Worm (Caenorhabditis elegans) whole organism, L1 larva: ENCODE measurements around the gene letm-1.
A peak's percentile ranks its signal among the peaks of the same experiment; 100 is the strongest.

Source experiments
- C16A3.4 ChIP-seq: fragments of 150-350 bp; optimal IDR thresholded peaks from 2 replicates; lab custom pipeline; 2014; ENCODE audit warnings: missing biosample characterization, missing genetic modification characterization
- Y116A8C.19 ChIP-seq: sonication (generic microtip); optimal IDR thresholded peaks from 2 replicates; lab custom pipeline; 2016; ENCODE audit warnings: missing compliant biosample characterization, missing genetic modification characterization, borderline replicate concordance
- aha-1 ChIP-seq: fragments of 150-350 bp; optimal IDR thresholded peaks from 2 replicates; lab custom pipeline; 2014; ENCODE audit warnings: missing biosample characterization, missing genetic modification characterization
- alr-1 ChIP-seq: fragments of 200-800 bp; sonication (Bioruptor generic); optimal IDR thresholded peaks from 2 replicates; lab custom pipeline; 2018; ENCODE audit warnings: borderline replicate concordance, mild to moderate bottlenecking, missing genetic modification characterization, missing compliant biosample characterization
- aly-2 ChIP-seq: fragments of 150-350 bp; optimal IDR thresholded peaks from 2 replicates; lab custom pipeline; 2014; ENCODE audit warnings: missing biosample characterization, missing genetic modification characterization
- blmp-1 ChIP-seq: fragments of 150-350 bp; optimal IDR thresholded peaks from 2 replicates; lab custom pipeline; 2014; ENCODE audit warnings: missing biosample characterization, missing genetic modification characterization
- ceh-82 ChIP-seq, 3 experiments: fragments of 150-350 bp in 1 of 3; sonication (generic microtip) in 2 of 3; optimal IDR thresholded peaks; 2 replicates each; lab custom pipeline; 2014 to 2017; ENCODE audit warnings: missing biosample characterization in 3 of 3, missing genetic modification characterization in 3 of 3
- ceh-88 ChIP-seq: fragments of 200-800 bp; sonication (Bioruptor generic); IDR thresholded peaks from 2 replicates; pipeline ENCODE4 v1.3.6; 2022; ENCODE audit warnings: missing genetic modification characterization, missing compliant biosample characterization
- ceh-90 ChIP-seq: sonication (generic microtip); optimal IDR thresholded peaks from 2 replicates; lab custom pipeline; 2016; ENCODE audit warnings: missing genetic modification characterization, missing compliant biosample characterization
- ces-1 ChIP-seq: fragments of 150-350 bp; optimal IDR thresholded peaks from 2 replicates; lab custom pipeline; 2014; ENCODE audit warnings: missing biosample characterization, missing genetic modification reagents, missing genetic modification characterization
- egl-27 ChIP-seq, 2 experiments: fragments of 150-350 bp in 1 of 2; sonication (generic microtip); optimal IDR thresholded peaks; 3 replicates each; lab custom pipeline; 2017 to 2018; ENCODE audit warnings: missing biosample characterization in 2 of 2, missing genetic modification characterization in 2 of 2, missing genetic modification reagents in 2 of 2
- elt-2 ChIP-seq: sonication (generic microtip); optimal IDR thresholded peaks from 2 replicates; lab custom pipeline; 2016; ENCODE audit warnings: missing genetic modification characterization, mild to moderate bottlenecking, inconsistent platforms, missing compliant biosample characterization, missing genetic modification reagents
- fkh-4 ChIP-seq: sonication (generic microtip); optimal IDR thresholded peaks from 2 replicates; lab custom pipeline; 2016; ENCODE audit warnings: missing compliant biosample characterization, missing genetic modification characterization, borderline replicate concordance
- fkh-8 ChIP-seq: sonication (generic microtip); optimal IDR thresholded peaks from 2 replicates; lab custom pipeline; 2016; ENCODE audit warnings: mild to moderate bottlenecking, missing genetic modification characterization, missing compliant biosample characterization
- hlh-17 ChIP-seq: fragments of 200-800 bp; sonication (Bioruptor generic); optimal IDR thresholded peaks from 2 replicates; lab custom pipeline; 2018; ENCODE audit warnings: missing genetic modification characterization, mild to moderate bottlenecking, missing compliant biosample characterization, moderate library complexity, borderline replicate concordance
- irx-1 ChIP-seq: sonication (generic microtip); optimal IDR thresholded peaks from 2 replicates; lab custom pipeline; 2016; ENCODE audit warnings: missing genetic modification characterization, missing compliant biosample characterization
- isw-1 ChIP-seq: fragments of 200-800 bp; sonication (Bioruptor generic); IDR thresholded peaks from 2 replicates; pipeline ENCODE4 v1.3.6; 2022; ENCODE audit warnings: missing genetic modification characterization, missing compliant biosample characterization
- jun-1 ChIP-seq: fragments of 150-350 bp; optimal IDR thresholded peaks from 2 replicates; lab custom pipeline; 2014; ENCODE audit warnings: missing biosample characterization, missing genetic modification reagents, missing genetic modification characterization
- lin-13 ChIP-seq: fragments of 150-350 bp; optimal IDR thresholded peaks from 2 replicates; lab custom pipeline; 2014; ENCODE audit warnings: missing biosample characterization, missing genetic modification reagents, missing genetic modification characterization
- lin-14 ChIP-seq: fragments of 200-800 bp; sonication (Bioruptor generic); optimal IDR thresholded peaks from 2 replicates; lab custom pipeline; 2018; ENCODE audit warnings: mild to moderate bottlenecking, missing genetic modification characterization, moderate library complexity, missing compliant biosample characterization
- mdl-1 ChIP-seq, 2 experiments: fragments of 150-350 bp; optimal IDR thresholded peaks; 2 replicates each; lab custom pipeline; 2014 to 2017; ENCODE audit warnings: missing biosample characterization in 2 of 2, missing genetic modification characterization in 2 of 2, inconsistent platforms in 1 of 2
- mef-2 ChIP-seq: fragments of 150-350 bp; optimal IDR thresholded peaks from 2 replicates; lab custom pipeline; 2014; ENCODE audit warnings: missing biosample characterization, missing genetic modification characterization
- mep-1 ChIP-seq: fragments of 150-350 bp; optimal IDR thresholded peaks from 2 replicates; lab custom pipeline; 2014; ENCODE audit warnings: missing biosample characterization, missing genetic modification characterization
- nhr-11 ChIP-seq: fragments of 150-350 bp; optimal IDR thresholded peaks from 2 replicates; lab custom pipeline; 2014; ENCODE audit warnings: missing biosample characterization, missing genetic modification characterization
- nhr-19 ChIP-seq: fragments of 200-800 bp; sonication (Bioruptor generic); conservative IDR thresholded peaks from 2 replicates; pipeline ENCODE4 v1.3.6; 2022; ENCODE audit warnings: missing genetic modification characterization, missing compliant biosample characterization
- nhr-20 ChIP-seq: sonication (generic microtip); optimal IDR thresholded peaks from 2 replicates; lab custom pipeline; 2016; ENCODE audit warnings: mild to moderate bottlenecking, missing genetic modification characterization, missing compliant biosample characterization
- nhr-237 ChIP-seq: fragments of 150-350 bp; optimal IDR thresholded peaks from 2 replicates; lab custom pipeline; 2014; ENCODE audit warnings: missing biosample characterization, missing genetic modification characterization
- nhr-84 ChIP-seq: sonication (generic microtip); optimal IDR thresholded peaks from 2 replicates; lab custom pipeline; 2017; ENCODE audit warnings: missing biosample characterization, missing genetic modification characterization
- nhr-85 ChIP-seq: sonication (generic microtip); peaks from one replicate; lab custom pipeline; 2016; ENCODE audit warnings: missing genetic modification characterization, inconsistent platforms, missing compliant biosample characterization
- nhr-90 ChIP-seq: sonication (generic microtip); optimal IDR thresholded peaks from 2 replicates; lab custom pipeline; 2016; ENCODE audit warnings: mild to moderate bottlenecking, missing genetic modification characterization, missing compliant biosample characterization; ENCODE audit not compliant: poor library complexity
- pax-3 ChIP-seq: fragments of 200-800 bp; sonication (Bioruptor generic); optimal IDR thresholded peaks from 2 replicates; lab custom pipeline; 2018; ENCODE audit warnings: mild to moderate bottlenecking, missing genetic modification characterization, moderate library complexity, missing compliant biosample characterization
- pqm-1 ChIP-seq: sonication (generic microtip); optimal IDR thresholded peaks from 3 replicates; lab custom pipeline; 2017; ENCODE audit warnings: missing biosample characterization, missing genetic modification characterization
- rnt-1 ChIP-seq: sonication (generic microtip); optimal IDR thresholded peaks from 2 replicates; lab custom pipeline; 2016; ENCODE audit warnings: mild to moderate bottlenecking, missing genetic modification characterization, moderate library complexity, missing compliant biosample characterization
- snpc-4 ChIP-seq: fragments of 150-350 bp; optimal IDR thresholded peaks from 2 replicates; lab custom pipeline; 2014; ENCODE audit warnings: missing biosample characterization, missing genetic modification characterization
- snu-23 ChIP-seq: sonication (generic microtip); optimal IDR thresholded peaks from 2 replicates; lab custom pipeline; 2016; ENCODE audit warnings: missing genetic modification characterization, missing compliant biosample characterization
- sox-4 ChIP-seq: sonication (generic microtip); optimal IDR thresholded peaks from 2 replicates; lab custom pipeline; 2016; ENCODE audit warnings: missing genetic modification characterization, missing compliant biosample characterization
- sup-37 ChIP-seq: fragments of 200-800 bp; sonication (Bioruptor generic); optimal IDR thresholded peaks from 2 replicates; lab custom pipeline; 2018; ENCODE audit warnings: mild to moderate bottlenecking, missing genetic modification characterization, missing compliant biosample characterization
- swsn-7 ChIP-seq: sonication (generic microtip); optimal IDR thresholded peaks from 2 replicates; lab custom pipeline; 2016; ENCODE audit warnings: missing genetic modification characterization, missing compliant biosample characterization
- tbx-2 ChIP-seq: sonication (generic microtip); optimal IDR thresholded peaks from 2 replicates; lab custom pipeline; 2016; ENCODE audit warnings: missing genetic modification characterization, missing compliant biosample characterization
- tlp-1 ChIP-seq: fragments of 150-350 bp; optimal IDR thresholded peaks from 2 replicates; lab custom pipeline; 2014; ENCODE audit warnings: missing biosample characterization, missing genetic modification characterization
- unc-130 ChIP-seq: fragments of 150-350 bp; optimal IDR thresholded peaks from 2 replicates; lab custom pipeline; 2017; ENCODE audit warnings: missing biosample characterization, missing genetic modification characterization, inconsistent platforms
- unc-62 ChIP-seq: fragments of 150-350 bp; optimal IDR thresholded peaks from 2 replicates; lab custom pipeline; 2014; ENCODE audit warnings: missing biosample characterization, missing genetic modification reagents, missing genetic modification characterization
- vab-15 ChIP-seq: sonication (generic microtip); optimal IDR thresholded peaks from 2 replicates; lab custom pipeline; 2017; ENCODE audit warnings: missing genotype, mild to moderate bottlenecking, missing genetic modification characterization, missing compliant biosample characterization
- xbp-1 ChIP-seq: sonication (generic microtip); optimal IDR thresholded peaks from 2 replicates; lab custom pipeline; 2016; ENCODE audit warnings: missing genetic modification characterization, missing compliant biosample characterization

letm-1 gene

ce11 chrV:13664340-13664916, 3.4 kb downstream of the letm-1 start (continued):
- TF ChIP-seq Y116A8C.19 (tag; lab: Kevin White, UChicago) (no peak), blmp-1 (tag; lab: Kevin White, UChicago) (no peak), unc-62 (GFP tag; lab: Kevin White, UChicago) (no peak), vab-15 (tag; lab: Kevin White, UChicago) (no peak), sup-37 (GFP tag; lab: Kevin White, UChicago) (no peak), nhr-85 (peak; percentile 44), aha-1 (tag; lab: Kevin White, UChicago) (no peak), hlh-17 (GFP tag; lab: Kevin White, UChicago) (no peak), nhr-11 (tag; lab: Kevin White, UChicago) (no peak), unc-130 (tag; lab: Kevin White, UChicago) (no peak), tlp-1 (tag; lab: Kevin White, UChicago) (no peak), tbx-2 (tag; lab: Kevin White, UChicago) (peak; percentile 7), xbp-1 (no peak), pax-3 (tag; lab: Kevin White, UChicago) (peak; percentile 19), nhr-84 (tag; lab: Kevin White, UChicago) (no peak), nhr-237 (tag; lab: Kevin White, UChicago) (no peak), mdl-1 (tag; optimal IDR thresholded peaks at IDR 0.05; lab: Kevin White, UChicago) (peak in 1 of 2 experiments; percentile 33), irx-1 (tag; lab: Kevin White, UChicago) (no peak), nhr-20 (tag; lab: Kevin White, UChicago) (no peak), snu-23 (peak; percentile 24), lin-14 (GFP tag; lab: Kevin White, UChicago) (peak; percentile 18), fkh-4 (tag; lab: Kevin White, UChicago) (no peak), aly-2 (no peak), nhr-90 (tag; lab: Kevin White, UChicago) (peak; percentile 36), ceh-82 (tag; optimal IDR thresholded peaks at IDR 0.05; lab: Kevin White, UChicago) (no peak), elt-2 (tag; lab: Kevin White, UChicago) (no peak), lin-13 (GFP tag; lab: Kevin White, UChicago) (no peak), pqm-1 (no peak), nhr-19 (GFP tag; lab: Robert Waterston, UW) (no peak), mef-2 (no peak), ceh-88 (no peak), ces-1 (GFP tag; lab: Kevin White, UChicago) (no peak)
- TF ChIP-seq, all 84 proteins: peak for 19

DNA sequence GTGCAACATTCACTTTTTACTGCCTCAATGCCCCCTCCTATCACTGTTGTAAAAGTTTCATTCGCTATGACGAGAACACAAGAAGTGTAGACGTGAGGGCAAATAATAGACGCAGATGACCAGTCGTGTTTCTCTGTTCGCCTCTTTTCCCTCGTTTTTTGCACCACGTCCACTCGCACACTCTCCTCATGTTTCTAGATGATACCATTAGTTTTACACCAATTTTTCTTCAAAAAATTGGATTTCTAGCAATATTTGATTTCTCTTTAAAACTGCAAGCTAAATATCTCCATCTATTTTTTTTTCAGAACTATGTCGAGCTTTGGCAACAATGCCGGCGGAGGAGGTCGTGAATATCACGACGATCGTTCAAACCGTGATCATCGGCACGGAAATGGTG, 4.0 kb downstream of the letm-1 start, which contains the start of gene rde-12:
TSS of gene rde-12 (plus strand) at position 301 of the 400 bp plus-strand sequence.
- TF ChIP-seq swsn-7 (tag; lab: Kevin White, UChicago) = no peak
- TF ChIP-seq ceh-90 (tag; lab: Kevin White, UChicago) = no peak
- TF ChIP-seq fkh-8 = no peak
- no peak for TF ChIP-seq mep-1
- TF ChIP-seq rnt-1 (tag; lab: Kevin White, UChicago) = no peak
- no peak for TF ChIP-seq isw-1 (GFP tag; lab: Robert Waterston, UW)
- no peak for TF ChIP-seq nhr-85
- no peak for TF ChIP-seq C16A3.4 (tag; lab: Kevin White, UChicago)
- no peak for TF ChIP-seq sox-4 (tag; lab: Kevin White, UChicago)
- TF ChIP-seq irx-1 (tag; lab: Kevin White, UChicago) = no peak
- TF ChIP-seq nhr-11 (tag; lab: Kevin White, UChicago) = no peak
- TF ChIP-seq alr-1 (tag; lab: Kevin White, UChicago) = no peak
- TF ChIP-seq snpc-4 = no peak
- no peak for TF ChIP-seq mef-2
- no peak for TF ChIP-seq jun-1 (tag; lab: Kevin White, UChicago)
- no peak for TF ChIP-seq egl-27 (tag; optimal IDR thresholded peaks at IDR 0.05; lab: Kevin White, UChicago)
- no peak for TF ChIP-seq sup-37 (GFP tag; lab: Kevin White, UChicago)
- no peak for TF ChIP-seq nhr-84 (tag; lab: Kevin White, UChicago)
